Fruit fly (Drosophila melanogaster): ENCODE results near the gene Kmn1.

The Kmn1 gene

DNA sequence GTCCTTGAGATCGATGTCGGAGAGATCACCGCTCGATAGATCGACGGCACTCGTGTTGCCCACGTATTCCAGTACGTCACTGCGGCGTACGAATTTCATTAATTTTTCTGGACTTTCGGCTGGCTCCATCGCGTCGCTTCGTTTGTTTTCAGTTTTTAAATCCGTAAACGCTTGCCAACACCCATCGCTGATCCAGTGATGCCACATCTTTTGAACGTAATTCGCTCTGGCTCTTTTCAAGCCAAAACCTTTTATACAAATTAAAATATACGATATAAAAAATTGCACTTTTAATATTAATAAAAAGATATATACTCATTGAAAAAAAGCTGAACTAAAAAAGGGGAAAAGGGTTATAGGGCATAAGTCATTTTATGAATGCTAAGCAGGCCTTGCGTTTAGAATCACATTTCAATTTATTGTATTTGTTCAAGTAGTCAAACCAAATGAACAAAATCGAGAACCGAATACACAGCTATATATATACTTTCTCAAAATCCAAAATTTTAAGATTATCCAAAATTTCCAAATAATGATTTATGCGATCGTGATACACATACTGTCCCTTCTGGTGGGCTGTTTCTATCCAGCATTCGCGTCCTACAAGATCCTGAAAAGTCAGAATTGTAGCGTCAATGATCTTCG is at the start of gene Kmn1, which contains the start of gene Reepl1:
Gene Kmn1 (minus strand): TSS at position 173 of the 645 bp plus-strand sequence.
Gene Reepl1 (plus strand): TSS at position 438 of the 645 bp plus-strand sequence.
- TF ChIP-seq pan (optimal IDR thresholded peaks at IDR 0.05) (no peak), CG8478 (optimal IDR thresholded peaks at IDR 0.05) (no peak), Dll (optimal IDR thresholded peaks at IDR 0.05) (no peak), EcR (GFP tag; optimal IDR thresholded peaks at IDR 0.05) (no peak), usp (GFP tag; optimal IDR thresholded peaks at IDR 0.05) (no peak), psq (optimal IDR thresholded peaks at IDR 0.05) (no peak)

dm6 chrX:11621315-11621865 is 49.1 kb upstream of the Kmn1 start:
- TF ChIP-seq psq (optimal IDR thresholded peaks at IDR 0.05), result no peak
- no peak for TF ChIP-seq Dll (optimal IDR thresholded peaks at IDR 0.05)
- no peak for TF ChIP-seq EcR (GFP tag; optimal IDR thresholded peaks at IDR 0.05)
- TF ChIP-seq CG8478 (optimal IDR thresholded peaks at IDR 0.05), result no peak
- TF ChIP-seq pan (optimal IDR thresholded peaks at IDR 0.05), result no peak
- TF ChIP-seq usp (GFP tag; optimal IDR thresholded peaks at IDR 0.05), result no peak

- TF ChIP-seq EcR (GFP tag; optimal IDR thresholded peaks at IDR 0.05) (no peak), Dll (optimal IDR thresholded peaks at IDR 0.05) (no peak), CG8478 (optimal IDR thresholded peaks at IDR 0.05) (no peak)
Measured at dm6 chrX:11620527-11620926, 48.3 kb upstream of the Kmn1 start.

DNA sequence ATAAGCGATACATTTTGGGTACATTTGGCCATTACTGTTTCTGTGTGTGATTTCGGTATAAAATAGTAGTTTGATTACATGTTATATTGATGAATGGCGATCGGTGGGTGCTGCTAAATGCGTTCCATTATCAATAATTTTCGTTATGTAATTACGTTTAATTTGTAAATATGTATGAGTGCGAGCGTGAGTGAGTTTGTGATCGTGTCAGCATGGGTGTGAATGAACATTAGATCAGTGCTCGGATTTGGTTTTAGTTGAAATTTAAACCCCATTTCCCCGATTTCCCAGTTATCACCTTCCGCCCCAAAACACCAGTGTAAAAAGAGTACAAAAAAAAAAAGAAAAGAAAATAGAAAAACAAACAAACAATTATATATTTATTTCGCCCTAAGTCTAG is 47.4 kb upstream of the Kmn1 start:
- TF ChIP-seq CG8478 (optimal IDR thresholded peaks at IDR 0.05) (no peak), usp (GFP tag; optimal IDR thresholded peaks at IDR 0.05) (no peak), Dll (optimal IDR thresholded peaks at IDR 0.05) (no peak), pan (optimal IDR thresholded peaks at IDR 0.05) (no peak), psq (optimal IDR thresholded peaks at IDR 0.05) (no peak), EcR (GFP tag; optimal IDR thresholded peaks at IDR 0.05) (no peak)

dm6 chrX:11616496-11616952 is 44.3 kb upstream of the Kmn1 start:
- TF ChIP-seq pan (optimal IDR thresholded peaks at IDR 0.05) (no peak), CG8478 (optimal IDR thresholded peaks at IDR 0.05) (no peak), usp (GFP tag; optimal IDR thresholded peaks at IDR 0.05) (no peak), Dll (optimal IDR thresholded peaks at IDR 0.05) (no peak)

DNA sequence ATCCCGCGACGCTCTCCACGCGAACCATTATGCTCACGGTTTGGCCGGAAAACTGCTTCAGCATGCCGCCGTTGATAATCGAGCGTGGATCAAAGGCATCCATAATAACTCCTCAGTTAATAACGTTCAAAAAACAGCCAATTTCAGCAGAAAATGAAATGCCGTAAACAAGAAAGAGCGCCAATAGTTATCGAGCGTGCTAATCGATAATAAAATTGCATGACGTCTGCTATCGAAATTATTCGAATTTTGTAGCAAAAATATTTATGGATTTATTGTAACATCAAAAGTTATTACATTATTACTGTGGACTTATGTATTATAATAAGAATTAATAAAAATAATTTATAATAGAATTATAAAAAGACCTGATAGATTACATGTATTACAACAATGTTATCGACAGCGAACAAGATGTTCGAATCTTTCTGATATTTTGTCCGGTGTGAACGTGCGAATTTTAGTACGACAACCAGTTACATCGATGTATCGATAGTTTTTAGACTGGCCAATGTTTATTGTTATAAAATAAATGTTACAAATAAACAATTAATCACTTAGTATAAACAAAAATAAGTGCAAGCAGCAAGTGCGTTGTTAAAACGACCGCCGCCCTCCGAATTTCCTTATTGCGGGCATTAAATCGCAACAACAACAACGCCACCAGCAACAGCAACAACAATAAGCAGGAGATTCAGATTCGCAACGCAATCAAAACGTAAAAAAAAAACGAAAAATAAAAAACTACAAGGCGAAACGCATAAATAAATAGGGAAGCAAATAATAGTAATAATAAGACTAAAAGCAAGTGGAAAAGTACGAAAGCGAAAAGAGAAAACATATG is 43.6 kb upstream of the Kmn1 start, which contains the start of the genes RPA3 and Met:
Gene RPA3 (minus strand): TSS at position 189 of the 844 bp plus-strand sequence.
Gene Met (plus strand): TSS at position 473 of the 844 bp plus-strand sequence.
- TF ChIP-seq pan (optimal IDR thresholded peaks at IDR 0.05), result no peak
- TF ChIP-seq EcR (GFP tag; optimal IDR thresholded peaks at IDR 0.05), result no peak
- no peak for TF ChIP-seq psq (optimal IDR thresholded peaks at IDR 0.05)
- TF ChIP-seq usp (GFP tag; optimal IDR thresholded peaks at IDR 0.05), result no peak
- TF ChIP-seq CG8478 (optimal IDR thresholded peaks at IDR 0.05), result no peak
- TF ChIP-seq Dll (optimal IDR thresholded peaks at IDR 0.05), result no peak

DNA sequence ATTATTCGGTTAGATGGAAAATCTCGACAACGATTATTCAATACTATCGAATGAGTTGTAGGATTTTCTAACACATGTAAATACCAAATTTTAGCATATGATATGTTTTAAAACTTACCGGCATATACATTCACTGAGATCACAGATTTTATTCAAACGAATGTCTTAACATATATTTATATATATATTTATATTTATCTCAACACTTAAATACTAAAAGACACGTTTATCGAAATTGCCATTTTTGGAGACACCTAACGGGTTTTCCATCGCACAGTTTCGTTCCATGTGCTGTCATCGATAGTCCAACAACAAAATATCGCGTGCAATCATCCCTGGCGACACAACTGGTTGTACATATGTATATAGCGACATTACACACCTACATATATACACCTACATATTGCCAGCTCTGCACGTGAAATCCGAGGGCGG is 39.4 kb upstream of the Kmn1 start, which contains the start of the genes CG2247 and CG1703:
Gene CG2247 (minus strand): TSS at position 8 of the 435 bp plus-strand sequence.
Gene CG1703 (plus strand): TSS at position 283 of the 435 bp plus-strand sequence.
- TF ChIP-seq psq (optimal IDR thresholded peaks at IDR 0.05) (no peak), pan (optimal IDR thresholded peaks at IDR 0.05) (no peak), Dll (optimal IDR thresholded peaks at IDR 0.05) (no peak), EcR (GFP tag; optimal IDR thresholded peaks at IDR 0.05) (no peak), CG8478 (optimal IDR thresholded peaks at IDR 0.05) (no peak), usp (GFP tag; optimal IDR thresholded peaks at IDR 0.05) (no peak)

dm6 chrX:11611056-11611644 is 38.9 kb upstream of the Kmn1 start:
- no peak for TF ChIP-seq usp (GFP tag; optimal IDR thresholded peaks at IDR 0.05)
- no peak for TF ChIP-seq Dll (optimal IDR thresholded peaks at IDR 0.05)
- no peak for TF ChIP-seq EcR (GFP tag; optimal IDR thresholded peaks at IDR 0.05)
- TF ChIP-seq psq (optimal IDR thresholded peaks at IDR 0.05), result no peak
- no peak for TF ChIP-seq pan (optimal IDR thresholded peaks at IDR 0.05)
- no peak for TF ChIP-seq CG8478 (optimal IDR thresholded peaks at IDR 0.05)

dm6 chrX:11604094-11604493 is 31.9 kb upstream of the Kmn1 start, which contains the start of gene CG2533:
TSS of gene CG2533 (minus strand) at chrX:11604194.
- TF ChIP-seq EcR (GFP tag; optimal IDR thresholded peaks at IDR 0.05), result no peak
- no peak for TF ChIP-seq psq (optimal IDR thresholded peaks at IDR 0.05)
- no peak for TF ChIP-seq pan (optimal IDR thresholded peaks at IDR 0.05)
- no peak for TF ChIP-seq Dll (optimal IDR thresholded peaks at IDR 0.05)
- no peak for TF ChIP-seq CG8478 (optimal IDR thresholded peaks at IDR 0.05)
- no peak for TF ChIP-seq usp (GFP tag; optimal IDR thresholded peaks at IDR 0.05)

DNA sequence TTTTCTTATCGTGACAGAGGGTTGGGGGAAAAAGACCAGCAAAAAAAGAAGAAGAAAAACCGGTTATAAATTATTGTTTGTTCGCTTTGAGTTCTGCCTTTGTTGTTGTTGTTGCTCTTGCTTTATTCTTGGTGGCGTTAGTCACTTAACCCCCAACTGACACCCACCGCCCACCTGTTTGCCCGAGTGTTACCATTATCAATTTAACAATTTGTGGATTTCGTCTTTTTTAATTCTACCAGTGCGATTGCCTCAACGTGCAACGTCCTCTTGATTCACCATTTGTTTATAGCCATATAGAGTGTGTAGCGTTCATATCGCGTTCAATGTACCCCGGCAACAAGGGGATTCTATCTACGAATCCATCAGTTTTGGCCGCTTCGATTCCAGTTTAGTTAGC is 29.2 kb upstream of the Kmn1 start:
- TF ChIP-seq psq (optimal IDR thresholded peaks at IDR 0.05) (no peak), Dll (optimal IDR thresholded peaks at IDR 0.05) (no peak), pan (optimal IDR thresholded peaks at IDR 0.05) (no peak), CG8478 (optimal IDR thresholded peaks at IDR 0.05) (no peak), EcR (GFP tag; optimal IDR thresholded peaks at IDR 0.05) (no peak), usp (GFP tag; optimal IDR thresholded peaks at IDR 0.05) (no peak)

dm6 chrX:11600795-11601358 is 28.6 kb upstream of the Kmn1 start:
- TF ChIP-seq pan (optimal IDR thresholded peaks at IDR 0.05) (no peak), usp (GFP tag; optimal IDR thresholded peaks at IDR 0.05) (no peak), Dll (optimal IDR thresholded peaks at IDR 0.05) (no peak), CG8478 (optimal IDR thresholded peaks at IDR 0.05) (no peak), EcR (GFP tag; optimal IDR thresholded peaks at IDR 0.05) (no peak), psq (optimal IDR thresholded peaks at IDR 0.05) (no peak)

All from whole organism.